Worm (Caenorhabditis elegans) whole organism, mixed stage, embryonic: Measurements from ENCODE around the gene Y51H4A.22.
"Not testable (repeated sequence)": the region's sequence is repeated elsewhere in the genome, so short reads cannot be mapped to it uniquely, and the experiment has no call there.

Experiments
- hlh-1 ChIP-seq: fragments of 150-350 bp; optimal IDR thresholded peaks from 2 replicates; lab custom pipeline; 2014; ENCODE audit warnings: missing biosample characterization, missing genetic modification reagents, missing genetic modification characterization
- unc-39 ChIP-seq: fragments of 150-350 bp; optimal IDR thresholded peaks from 2 replicates; lab custom pipeline; 2014; ENCODE audit warnings: missing biosample characterization, missing genetic modification characterization
- unc-62 ChIP-seq: fragments of 150-350 bp; optimal IDR thresholded peaks from 2 replicates; lab custom pipeline; 2014; ENCODE audit warnings: missing biosample characterization, missing genetic modification reagents, missing genetic modification characterization

Y51H4A.22 gene

ce11 chrIV:16755771-16756170 lies 35.3 kb downstream of the Y51H4A.22 start, which contains the start of gene Y43D4A.2:
TSS of gene Y43D4A.2 (minus strand) at chrIV:16755871.
- TF ChIP-seq hlh-1; unc-62 (GFP tag; lab: Kevin White, UChicago); unc-39: not testable (repeated sequence)
